Fruit fly (Drosophila melanogaster) whole organism, embryonic: ENCODE measurements around the gene CG15728.
A peak's percentile ranks its signal among the peaks of the same experiment; 100 is the strongest.

ENCODE experiments used
- Atf6 ChIP-seq: fragments of 200-800 bp; sonication (Bioruptor generic); IDR thresholded peaks from 2 replicates; pipeline ENCODE4 v1.3.6; 2022; ENCODE audit warnings: missing biosample characterization, missing genetic modification characterization
- CG11085 ChIP-seq: fragments of 200-800 bp; sonication (Bioruptor generic); IDR thresholded peaks from 2 replicates; pipeline ENCODE4 v1.3.6; 2022; ENCODE audit warnings: missing biosample characterization, missing genetic modification characterization
- CG12219 ChIP-seq: fragments of 200-800 bp; sonication (Bioruptor generic); optimal IDR thresholded peaks from 3 replicates; lab custom pipeline; 2018; ENCODE audit warnings: missing biosample characterization, mild to moderate bottlenecking, missing genetic modification characterization
- CG12299 ChIP-seq: fragments of 200-800 bp; sonication (Bioruptor generic); optimal IDR thresholded peaks from 2 replicates; lab custom pipeline; 2018; ENCODE audit warnings: missing biosample characterization, mild to moderate bottlenecking, missing genetic modification characterization
- CG13296 ChIP-seq: fragments of 200-800 bp; sonication (Bioruptor generic); optimal IDR thresholded peaks from 3 replicates; lab custom pipeline; 2018; ENCODE audit warnings: missing biosample characterization, mild to moderate bottlenecking, missing genetic modification characterization
- CG14441 ChIP-seq: fragments of 200-800 bp; sonication (Bioruptor generic); IDR thresholded peaks from 2 replicates; pipeline ENCODE4 v1.3.6; 2022; ENCODE audit warnings: missing biosample characterization, missing genetic modification characterization
- CG1529 ChIP-seq: fragments of 200-800 bp; sonication (Bioruptor generic); optimal IDR thresholded peaks from 3 replicates; lab custom pipeline; 2018; ENCODE audit warnings: missing biosample characterization, missing genetic modification characterization
- CG15479 ChIP-seq: fragments of 200-800 bp; sonication (Bioruptor generic); optimal IDR thresholded peaks from 3 replicates; lab custom pipeline; 2019; ENCODE audit warnings: missing biosample characterization, mild to moderate bottlenecking, missing genetic modification characterization, moderate library complexity
- CG1603 ChIP-seq: fragments of 200-800 bp; sonication (Bioruptor generic); optimal IDR thresholded peaks from 2 replicates; lab custom pipeline; 2019; ENCODE audit warnings: missing biosample characterization, mild to moderate bottlenecking, missing genetic modification characterization, moderate library complexity
- CG17802 ChIP-seq: fragments of 200-800 bp; sonication (Bioruptor generic); optimal IDR thresholded peaks from 2 replicates; lab custom pipeline; 2018; ENCODE audit warnings: missing biosample characterization, mild to moderate bottlenecking, missing genetic modification characterization, moderate library complexity
- CG31224 ChIP-seq: fragments of 200-800 bp; sonication (Bioruptor generic); IDR thresholded peaks from 2 replicates; pipeline ENCODE4 v1.3.6; 2022; ENCODE audit warnings: missing biosample characterization, missing genetic modification characterization
- CG32532 ChIP-seq: fragments of 200-800 bp; sonication (Bioruptor generic); IDR thresholded peaks from 2 replicates; pipeline ENCODE4 v1.3.6; 2022; ENCODE audit warnings: missing biosample characterization, missing genetic modification characterization
- CG3281 ChIP-seq: fragments of 200-800 bp; sonication (Bioruptor generic); optimal IDR thresholded peaks from 3 replicates; lab custom pipeline; 2017; ENCODE audit warnings: missing biosample characterization, mild to moderate bottlenecking, missing genetic modification characterization
- CG33213 ChIP-seq: fragments of 200-800 bp; sonication (Bioruptor generic); optimal IDR thresholded peaks from 3 replicates; lab custom pipeline; 2016; ENCODE audit warnings: missing biosample characterization, missing genetic modification characterization
- CG42726 ChIP-seq: fragments of 200-800 bp; sonication (Bioruptor generic); IDR thresholded peaks from 2 replicates; pipeline ENCODE4 v1.3.6; 2022; ENCODE audit warnings: missing biosample characterization, missing genetic modification characterization; ENCODE audit not compliant: partially characterized antibody
- CG4707 ChIP-seq: fragments of 200-800 bp; sonication (Bioruptor generic); optimal IDR thresholded peaks from 2 replicates; lab custom pipeline; 2018; ENCODE audit warnings: missing biosample characterization, mild to moderate bottlenecking, missing genetic modification characterization, moderate library complexity
- CG8281 ChIP-seq: fragments of 200-800 bp; sonication (Bioruptor generic); optimal IDR thresholded peaks from 2 replicates; lab custom pipeline; 2018; ENCODE audit warnings: missing biosample characterization, mild to moderate bottlenecking, missing genetic modification characterization, moderate library complexity
- CG8765 ChIP-seq: fragments of 200-800 bp; sonication (Bioruptor generic); IDR thresholded peaks from 2 replicates; pipeline ENCODE4 v1.3.6; 2022; ENCODE audit warnings: missing biosample characterization, missing genetic modification characterization
- CoRest ChIP-seq: fragments of 200-800 bp; sonication (Bioruptor generic); optimal IDR thresholded peaks from 3 replicates; lab custom pipeline; 2018; ENCODE audit warnings: missing biosample characterization, mild to moderate bottlenecking, missing genetic modification characterization, moderate library complexity
- Ets65A ChIP-seq: fragments of 200-800 bp; sonication (Bioruptor generic); peaks from one replicate; lab custom pipeline; 2016; ENCODE audit warnings: missing biosample characterization, missing genetic modification characterization
- H2.0 ChIP-seq: fragments of 200-800 bp; sonication (Bioruptor generic); IDR thresholded peaks from 2 replicates; pipeline ENCODE4 v1.3.6; 2022; ENCODE audit warnings: missing biosample characterization, missing genetic modification characterization
- Hr78 ChIP-seq, 2 experiments: fragments of 200-800 bp in 1 of 2; fragments of >200 bp in 1 of 2; sonication (Bioruptor generic) in 1 of 2; optimal IDR thresholded peaks; 2 replicates each; lab custom pipeline; 2017 to 2019; ENCODE audit warnings: missing biosample characterization in 2 of 2, missing genetic modification characterization in 2 of 2, mild to moderate bottlenecking in 1 of 2, moderate library complexity in 1 of 2
- Med ChIP-seq: fragments of 200-800 bp; sonication (Bioruptor generic); peaks from one replicate; lab custom pipeline; 2016; ENCODE audit warnings: missing biosample characterization, missing genetic modification characterization, mild to moderate bottlenecking, inconsistent platforms, moderate library complexity
- Oli ChIP-seq: fragments of 200-800 bp; sonication (Bioruptor generic); optimal IDR thresholded peaks from 2 replicates; lab custom pipeline; 2018; ENCODE audit warnings: missing biosample characterization, mild to moderate bottlenecking, missing genetic modification characterization, moderate library complexity
- Spps ChIP-seq: fragments of 200-800 bp; sonication (Bioruptor generic); optimal IDR thresholded peaks from 2 replicates; lab custom pipeline; 2018; ENCODE audit warnings: missing biosample characterization, mild to moderate bottlenecking, missing genetic modification characterization
- Vsx1 ChIP-seq: fragments of 200-800 bp; sonication (Bioruptor generic); optimal IDR thresholded peaks from 2 replicates; lab custom pipeline; 2017; ENCODE audit warnings: missing biosample characterization, mild to moderate bottlenecking, missing genetic modification characterization, missing genetic modification reagents
- croc ChIP-seq: fragments of 200-800 bp; sonication (Bioruptor generic); conservative IDR thresholded peaks from 3 replicates; pipeline ENCODE4 v1.3.6; 2022; ENCODE audit warnings: missing biosample characterization, missing genetic modification characterization
- crol ChIP-seq: fragments of 200-800 bp; sonication (Bioruptor generic); IDR thresholded peaks from 2 replicates; pipeline ENCODE4 v1.3.6; 2022; ENCODE audit warnings: missing biosample characterization, missing genetic modification characterization
- dm ChIP-seq: fragments of 200-800 bp; sonication (Bioruptor generic); optimal IDR thresholded peaks from 3 replicates; lab custom pipeline; 2016; ENCODE audit warnings: missing biosample characterization, missing genetic modification characterization
- emc ChIP-seq: fragments of 200-800 bp; sonication (Bioruptor generic); optimal IDR thresholded peaks from 2 replicates; lab custom pipeline; 2016; ENCODE audit warnings: missing biosample characterization, missing genetic modification characterization
- en ChIP-seq: fragments of 200-800 bp; sonication (Bioruptor generic); optimal IDR thresholded peaks from 2 replicates; lab custom pipeline; 2016; ENCODE audit warnings: missing biosample characterization, missing genetic modification characterization
- hb ChIP-seq: fragments of 200-800 bp; sonication (Bioruptor generic); IDR thresholded peaks from 3 replicates; pipeline ENCODE4 v1.3.6; 2022; ENCODE audit warnings: missing biosample characterization, missing genetic modification characterization; ENCODE audit not compliant: partially characterized antibody
- lmd ChIP-seq: fragments of 200-800 bp; sonication (Bioruptor generic); IDR thresholded peaks from 2 replicates; pipeline ENCODE4 v1.3.6; 2022; ENCODE audit warnings: missing biosample characterization, missing genetic modification characterization
- maf-S ChIP-seq: fragments of 200-800 bp; sonication (Bioruptor generic); optimal IDR thresholded peaks from 2 replicates; lab custom pipeline; 2016; ENCODE audit warnings: missing biosample characterization, missing genetic modification characterization
- pan ChIP-seq, 4 experiments: fragments of >200 bp in 3 of 4; fragments of 200-800 bp in 1 of 4; sonication (Bioruptor generic) in 1 of 4; optimal IDR thresholded peaks in 3 of 4; IDR thresholded peaks in 1 of 4; 2 replicates each; pipeline versions ENCODE4 v1.3.6 to Lab custom; 2017 to 2022; ENCODE audit warnings: missing biosample characterization in 2 of 4, missing genetic modification characterization in 2 of 4, mixed read lengths in 1 of 4
- phol ChIP-seq: fragments of 200-800 bp; sonication (Bioruptor generic); optimal IDR thresholded peaks from 3 replicates; lab custom pipeline; 2018; ENCODE audit warnings: missing biosample characterization, mild to moderate bottlenecking, missing genetic modification characterization, moderate library complexity
- prd ChIP-seq, 3 experiments: fragments of >200 bp in 2 of 3; fragments of 200-800 bp in 1 of 3; sonication (Bioruptor generic) in 1 of 3; optimal IDR thresholded peaks in 2 of 3; IDR thresholded peaks in 1 of 3; 2 replicates in 2 of 3; 3 replicates in 1 of 3; pipeline versions ENCODE4 v1.3.6 to Lab custom; 2017 to 2022; ENCODE audit warnings: missing biosample characterization in 1 of 3, missing genetic modification characterization in 1 of 3
- pzg ChIP-seq: fragments of 200-800 bp; sonication (Bioruptor generic); optimal IDR thresholded peaks from 3 replicates; lab custom pipeline; 2018; ENCODE audit warnings: missing biosample characterization, mild to moderate bottlenecking, missing genetic modification characterization, moderate library complexity
- sens ChIP-seq: fragments of 200-800 bp; sonication (Bioruptor generic); peaks from one replicate; lab custom pipeline; 2016; ENCODE audit warnings: missing biosample characterization, missing genetic modification characterization
- slbo ChIP-seq: fragments of 200-800 bp; sonication (Bioruptor generic); IDR thresholded peaks from 2 replicates; pipeline ENCODE4 v1.3.6; 2022; ENCODE audit warnings: missing biosample characterization, missing genetic modification characterization
- sob ChIP-seq: fragments of 200-800 bp; sonication (Bioruptor generic); IDR thresholded peaks from 2 replicates; pipeline ENCODE4 v1.3.6; 2022; ENCODE audit warnings: missing biosample characterization, missing genetic modification characterization
- vvl ChIP-seq: fragments of 200-800 bp; sonication (Bioruptor generic); IDR thresholded peaks from 2 replicates; pipeline ENCODE4 v1.3.6; 2022; ENCODE audit warnings: missing biosample characterization, missing genetic modification characterization

Gene CG15728

DNA sequence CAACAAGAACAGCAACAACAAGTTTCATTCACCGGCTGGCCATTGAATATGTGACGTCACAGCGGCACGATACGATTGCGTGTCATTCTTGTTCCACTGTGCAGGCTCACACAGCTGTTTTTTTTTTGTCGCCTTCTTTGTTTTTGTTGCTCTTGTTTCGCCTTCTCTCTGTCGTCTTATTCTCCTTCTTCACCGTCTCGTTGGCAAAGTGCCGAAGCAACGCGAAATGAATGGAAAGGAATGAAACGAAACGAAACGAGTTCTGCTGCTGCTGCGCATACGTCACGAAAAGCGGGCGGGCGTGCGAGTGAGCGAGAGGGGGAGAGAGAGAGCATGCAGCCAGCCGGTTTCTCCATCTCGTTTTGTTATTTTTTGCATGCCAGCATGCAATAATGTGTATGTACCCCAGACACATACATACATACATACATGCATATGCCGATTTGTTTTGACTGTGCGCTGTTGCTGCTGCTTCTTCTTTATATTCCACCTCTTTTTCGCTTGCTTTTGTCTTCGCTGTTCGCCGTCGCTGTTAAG lies 49.4 kb upstream of the CG15728 start (continued):
- peak; percentile 75; the same call in 1 of the 2 replicates for TF ChIP-seq crol
- TF ChIP-seq Atf6 (GFP tag; lab: Robert Waterston, UW): no peak
- no peak for TF ChIP-seq pan (optimal IDR thresholded peaks at IDR 0.05; lab: Kevin White, UChicago)
- TF ChIP-seq pan (GFP tag; optimal IDR thresholded peaks at IDR 0.05 in 1 of 2, IDR thresholded peaks at IDR 0.05 in 1 of 2): no peak
- no peak for TF ChIP-seq en
- TF ChIP-seq CG13296: no peak
- peak; percentile 97 for TF ChIP-seq CG15479 (GFP tag; lab: Kevin White, UChicago)
- no peak for TF ChIP-seq sob
- TF ChIP-seq Vsx1 (GFP tag; lab: Kevin White, UChicago): no peak
- no peak for TF ChIP-seq CoRest (tag; lab: Kevin White, UChicago)
- peak; percentile 21; the same call in 1 of the 2 replicates for TF ChIP-seq CG32532 (GFP tag; lab: Robert Waterston, UW)
- TF ChIP-seq Hr78 (GFP tag; optimal IDR thresholded peaks at IDR 0.05; lab: Kevin White, UChicago): no peak
- TF ChIP-seq CG31224 (GFP tag; lab: Robert Waterston, UW): no peak
- TF ChIP-seq CG42726 (GFP tag; lab: Robert Waterston, UW): no peak
- no peak for TF ChIP-seq CG12299 (tag; lab: Kevin White, UChicago)
- TF ChIP-seq croc (GFP tag; lab: Robert Waterston, UW): no peak
- TF ChIP-seq CG12219 (GFP tag; lab: Kevin White, UChicago): no peak
- TF ChIP-seq pzg (GFP tag; lab: Kevin White, UChicago): no peak
- TF ChIP-seq CG3281: no peak
- TF ChIP-seq CG33213 (GFP tag; lab: Kevin White, UChicago): no peak
- no peak for TF ChIP-seq CG8765 (GFP tag; lab: Robert Waterston, UW)
- no peak for TF ChIP-seq maf-S (GFP tag; lab: Kevin White, UChicago)
- no peak for TF ChIP-seq slbo (GFP tag; lab: Robert Waterston, UW)
- TF ChIP-seq hb (GFP tag; lab: Robert Waterston, UW): no peak
- TF ChIP-seq H2.0: no peak
- no peak for TF ChIP-seq CG1529 (GFP tag; lab: Kevin White, UChicago)
- no peak for TF ChIP-seq CG8281 (tag; lab: Kevin White, UChicago)
- no peak for TF ChIP-seq CG17802
- TF ChIP-seq emc (GFP tag; lab: Kevin White, UChicago): no peak

DNA sequence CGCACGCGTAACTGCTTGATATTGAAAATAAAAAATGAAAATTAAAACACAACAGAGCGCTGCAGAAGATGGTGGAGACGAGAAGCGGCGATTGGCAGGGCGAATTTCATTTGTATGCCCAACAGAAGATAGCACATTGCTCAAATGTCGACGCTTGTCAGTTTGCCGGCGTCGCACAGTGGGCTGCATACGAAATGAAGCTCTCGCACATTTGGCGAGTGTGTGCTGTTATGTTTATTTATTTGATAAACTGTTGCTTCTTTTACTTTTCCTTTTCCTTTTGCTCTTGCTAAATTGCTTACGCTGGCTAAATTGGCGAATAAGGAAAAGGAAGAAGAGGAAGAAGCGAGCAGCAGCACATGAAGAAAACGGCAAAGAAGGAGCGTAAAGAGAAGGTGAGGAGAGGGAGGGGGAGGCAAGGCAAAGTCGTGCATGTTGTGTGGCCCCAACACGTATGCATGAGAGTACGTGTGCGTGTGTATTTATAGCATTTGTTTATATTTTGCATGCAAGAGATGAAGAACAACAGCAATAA lies 48.7 kb upstream of the CG15728 start:
- TF ChIP-seq CG32532 (GFP tag; lab: Robert Waterston, UW) (0 out of 2 replicates have a peak, but pooled peaks have one; percentile 6), dm (GFP tag; lab: Kevin White, UChicago) (no peak), CG14441 (GFP tag; lab: Robert Waterston, UW) (0 out of 2 replicates have a peak, but pooled peaks have one; percentile 28), sens (GFP tag; lab: Kevin White, UChicago) (peak; percentile 28), phol (tag; lab: Kevin White, UChicago) (peak; percentile 9), Oli (tag; lab: Kevin White, UChicago) (peak; percentile 19), Med (GFP tag; lab: Kevin White, UChicago) (peak; percentile 76), prd (optimal IDR thresholded peaks at IDR 0.05; lab: Kevin White, UChicago) (no peak), prd (GFP tag; IDR thresholded peaks at IDR 0.05; lab: Robert Waterston, UW) (peak; percentile 28; the same call in 1 of the 3 replicates), Spps (tag; lab: Kevin White, UChicago) (no peak), vvl (GFP tag; lab: Robert Waterston, UW) (peak; percentile 66), CG11085 (GFP tag; lab: Robert Waterston, UW) (no peak), lmd (peak; percentile 18; the same call in 1 of the 2 replicates), Ets65A (GFP tag; lab: Kevin White, UChicago) (peak; percentile 84), CG1603 (tag; lab: Kevin White, UChicago) (peak; percentile 21), CG4707 (GFP tag; lab: Kevin White, UChicago) (peak; percentile 55)
